Worm (Caenorhabditis elegans): Measurements from ENCODE around the gene bcc-1.

bcc-1 gene

ce11 chrIV:11044377-11044776 is 48.0 kb downstream of the bcc-1 start:
- TF ChIP-seq pha-2 (tag; optimal IDR thresholded peaks at IDR 0.05) (no peak), K09A11.1 (tag; optimal IDR thresholded peaks at IDR 0.05; ENCODE audit: insufficient read depth) (no peak), ceh-2 (tag; optimal IDR thresholded peaks at IDR 0.05) (no peak), unc-55 (GFP tag; optimal IDR thresholded peaks at IDR 0.05) (no peak), ets-4 (tag; optimal IDR thresholded peaks at IDR 0.05) (no peak), pqm-1 (tag; optimal IDR thresholded peaks at IDR 0.05) (no peak), hlh-13 (GFP tag; optimal IDR thresholded peaks at IDR 0.05) (no peak), unc-42 (tag; optimal IDR thresholded peaks at IDR 0.05) (no peak), T23F11.4 (GFP tag; optimal IDR thresholded peaks at IDR 0.05) (no peak), ceh-18 (tag; optimal IDR thresholded peaks at IDR 0.05) (no peak), pat-9 (tag; optimal IDR thresholded peaks at IDR 0.05) (no peak), ceh-30 (tag; optimal IDR thresholded peaks at IDR 0.05) (no peak), lim-6 (tag; optimal IDR thresholded peaks at IDR 0.05) (no peak), ceh-22 (tag; optimal IDR thresholded peaks at IDR 0.05) (no peak), ceh-48 (tag; optimal IDR thresholded peaks at IDR 0.05) (no peak), sox-2 (GFP tag; IDR thresholded peaks at IDR 0.05) (no peak)

- TF ChIP-seq hlh-6 (tag; optimal IDR thresholded peaks at IDR 0.05) (no peak), K09A11.1 (tag; optimal IDR thresholded peaks at IDR 0.05; ENCODE audit: insufficient read depth) (no peak), gmeb-2 (tag; optimal IDR thresholded peaks at IDR 0.05) (no peak), pha-2 (tag; optimal IDR thresholded peaks at IDR 0.05) (no peak), K02D7.2 (tag; optimal IDR thresholded peaks at IDR 0.05) (no peak), ceh-34 (tag; optimal IDR thresholded peaks at IDR 0.05) (no peak), nfya-1 (tag; optimal IDR thresholded peaks at IDR 0.05) (peak; percentile 17), tbx-2 (tag; optimal IDR thresholded peaks at IDR 0.05) (peak; percentile 6), elt-4 (tag; optimal IDR thresholded peaks at IDR 0.05) (no peak)
Observed at ce11 chrIV:11038665-11039064, 53.7 kb downstream of the bcc-1 start.

ce11 chrIV:11038618-11038664 is 53.9 kb downstream of the bcc-1 start, which contains the start of gene kdin-1:
Gene kdin-1, plus strand, starts transcription at chrIV:11038655.
- TF ChIP-seq madf-2 (tag; optimal IDR thresholded peaks at IDR 0.05) (no peak), ceh-9 (tag; optimal IDR thresholded peaks at IDR 0.05) (no peak), gmeb-2 (tag; optimal IDR thresholded peaks at IDR 0.05) (no peak), elt-4 (tag; optimal IDR thresholded peaks at IDR 0.05) (no peak), dmd-4 (tag; optimal IDR thresholded peaks at IDR 0.05; ENCODE audit: borderline replicate concordance) (no peak), elt-2 (tag; optimal IDR thresholded peaks at IDR 0.05) (no peak), ceh-14 (tag; optimal IDR thresholded peaks at IDR 0.05) (no peak)

- TF ChIP-seq ceh-9 (tag; optimal IDR thresholded peaks at IDR 0.05) = no peak
Observed at ce11 chrIV:11038218-11038617, 54.1 kb downstream of the bcc-1 start.

- TF ChIP-seq madf-2 (tag; optimal IDR thresholded peaks at IDR 0.05) = no peak
- peak; percentile 32 for TF ChIP-seq unc-42 (tag; optimal IDR thresholded peaks at IDR 0.05)
- TF ChIP-seq elt-2 (tag; optimal IDR thresholded peaks at IDR 0.05) = peak; percentile 44
Observed at ce11 chrIV:11037118-11037719, 55.1 kb downstream of the bcc-1 start.

- TF ChIP-seq elt-2 (tag; optimal IDR thresholded peaks at IDR 0.05) (peak; percentile 19), ahr-1 (tag; optimal IDR thresholded peaks at IDR 0.05) (no peak), pax-1 (tag; optimal IDR thresholded peaks at IDR 0.05) (peak; percentile 60), nhr-232 (tag; optimal IDR thresholded peaks at IDR 0.05) (no peak), nfya-1 (tag; optimal IDR thresholded peaks at IDR 0.05) (peak; percentile 35)
Observed at ce11 chrIV:11036222-11036621, 56.1 kb downstream of the bcc-1 start, which contains the start of gene fkb-1. Gene fkb-1, plus strand, starts transcription at chrIV:11036582.

Data from whole organism, late embryonic.